Worm (Caenorhabditis elegans) whole organism, L4 larva: ENCODE measurements around the gene clec-219.

Experiments used
- F37D6.2 ChIP-seq: sonication (generic microtip); optimal IDR thresholded peaks from 2 replicates; lab custom pipeline; 2016; ENCODE audit warnings: mild to moderate bottlenecking, missing genetic modification characterization, missing compliant biosample characterization
- F49E8.2 ChIP-seq: sonication (generic microtip); optimal IDR thresholded peaks from 2 replicates; lab custom pipeline; 2016; ENCODE audit warnings: missing compliant biosample characterization, mild to moderate bottlenecking, missing genetic modification characterization, borderline replicate concordance
- Y48G9A.11 ChIP-seq: fragments of 200-800 bp; sonication (Bioruptor generic); IDR thresholded peaks from 2 replicates; pipeline ENCODE4 v1.3.6; 2022; ENCODE audit warnings: missing genetic modification reagents, missing genetic modification characterization, missing compliant biosample characterization
- ZK337.2 ChIP-seq: fragments of 200-800 bp; sonication (Bioruptor generic); IDR thresholded peaks from 2 replicates; pipeline ENCODE4 v1.3.6; 2022; ENCODE audit warnings: missing genetic modification reagents, missing genetic modification characterization, missing compliant biosample characterization
- ZK546.5 ChIP-seq, 2 experiments: sonication (generic microtip); optimal IDR thresholded peaks; 2 replicates each; lab custom pipeline; 2017; ENCODE audit warnings: missing biosample characterization in 2 of 2, missing genetic modification characterization in 2 of 2
- aha-1 ChIP-seq: fragments of 150-350 bp; peaks from one replicate; lab custom pipeline; 2014; ENCODE audit warnings: missing biosample characterization, missing genetic modification characterization
- ama-1 ChIP-seq: fragments of 150-350 bp; optimal IDR thresholded peaks from 2 replicates; lab custom pipeline; 2014; ENCODE audit warnings: inconsistent platforms, mixed read lengths
- arid-1 ChIP-seq: fragments of 200-800 bp; sonication (Bioruptor generic); conservative IDR thresholded peaks from 2 replicates; pipeline ENCODE4 v1.3.6; 2022; ENCODE audit warnings: missing genetic modification reagents, missing genetic modification characterization, missing compliant biosample characterization
- ceh-32 ChIP-seq: sonication (generic microtip); optimal IDR thresholded peaks from 2 replicates; lab custom pipeline; 2016; ENCODE audit warnings: mild to moderate bottlenecking, missing genetic modification characterization, missing compliant biosample characterization; ENCODE audit not compliant: poor library complexity
- ceh-44 ChIP-seq: fragments of 200-800 bp; sonication (Bioruptor generic); IDR thresholded peaks from 2 replicates; pipeline ENCODE4 v1.3.6; 2022; ENCODE audit warnings: missing genetic modification reagents, missing genetic modification characterization, missing compliant biosample characterization
- ceh-82 ChIP-seq: sonication (generic microtip); optimal IDR thresholded peaks from 2 replicates; lab custom pipeline; 2017; ENCODE audit warnings: missing biosample characterization, missing genetic modification characterization
- ces-1 ChIP-seq: fragments of 150-350 bp; sonication (generic microtip); optimal IDR thresholded peaks from 4 replicates; lab custom pipeline; 2014; ENCODE audit warnings: missing biosample characterization, missing genetic modification reagents, missing genetic modification characterization
- cey-2 ChIP-seq: sonication (generic microtip); optimal IDR thresholded peaks from 3 replicates; lab custom pipeline; 2017; ENCODE audit warnings: missing genetic modification characterization, mild to moderate bottlenecking, missing compliant biosample characterization, antibody characterized with exemption, borderline replicate concordance; ENCODE audit not compliant: insufficient read depth
- daf-12 ChIP-seq: fragments of 150-350 bp; optimal IDR thresholded peaks from 2 replicates; lab custom pipeline; 2014; ENCODE audit warnings: missing biosample characterization, missing genetic modification reagents, missing genetic modification characterization
- daf-8 ChIP-seq: fragments of 200-800 bp; sonication (Bioruptor generic); IDR thresholded peaks from 2 replicates; pipeline ENCODE4 v1.3.6; 2022; ENCODE audit warnings: missing genetic modification characterization, missing compliant biosample characterization
- dmd-9 ChIP-seq: fragments of 200-800 bp; sonication (Bioruptor generic); IDR thresholded peaks from 2 replicates; pipeline ENCODE4 v1.3.6; 2022; ENCODE audit warnings: missing genetic modification reagents, missing genetic modification characterization, missing compliant biosample characterization
- dpl-1 ChIP-seq: fragments of 150-350 bp; optimal IDR thresholded peaks from 2 replicates; lab custom pipeline; 2014; ENCODE audit warnings: missing biosample characterization, missing genetic modification reagents, missing genetic modification characterization
- duxl-1 ChIP-seq: sonication (generic microtip); optimal IDR thresholded peaks from 2 replicates; lab custom pipeline; 2016; ENCODE audit warnings: mild to moderate bottlenecking, missing genetic modification characterization, moderate library complexity, missing compliant biosample characterization; ENCODE audit not compliant: poor library complexity
- dve-1 ChIP-seq: sonication (generic microtip); optimal IDR thresholded peaks from 2 replicates; lab custom pipeline; 2017; ENCODE audit warnings: antibody characterized with exemption, mild to moderate bottlenecking, missing genetic modification characterization, missing compliant biosample characterization; ENCODE audit not compliant: insufficient read depth
- hif-1 ChIP-seq, 2 experiments: sonication (generic microtip); optimal IDR thresholded peaks; 2 replicates each; lab custom pipeline; 2016 to 2017; ENCODE audit warnings: missing compliant biosample characterization in 2 of 2, missing genetic modification characterization in 2 of 2, missing genetic modification reagents in 2 of 2, missing genotype in 2 of 2, mild to moderate bottlenecking in 1 of 2
- lin-1 ChIP-seq: fragments of 200-800 bp; sonication (Bioruptor generic); IDR thresholded peaks from 2 replicates; pipeline ENCODE4 v1.3.6; 2022; ENCODE audit warnings: missing genetic modification reagents, missing genetic modification characterization, missing compliant biosample characterization
- lin-29 ChIP-seq: fragments of 200-800 bp; sonication (Bioruptor generic); IDR thresholded peaks from 2 replicates; pipeline ENCODE4 v1.3.6; 2022; ENCODE audit warnings: missing genetic modification reagents, missing genetic modification characterization, missing compliant biosample characterization
- lir-3 ChIP-seq: sonication (generic microtip); optimal IDR thresholded peaks from 2 replicates; lab custom pipeline; 2016; ENCODE audit warnings: mild to moderate bottlenecking, missing genetic modification characterization, missing compliant biosample characterization
- madf-9 ChIP-seq: fragments of 200-800 bp; sonication (Bioruptor generic); conservative IDR thresholded peaks from 2 replicates; pipeline ENCODE4 v1.3.6; 2022; ENCODE audit warnings: missing genetic modification reagents, missing genetic modification characterization, missing compliant biosample characterization
- mdl-1 ChIP-seq, 2 experiments: fragments of 150-350 bp in 1 of 2; sonication (generic microtip) in 1 of 2; optimal IDR thresholded peaks; 2 replicates each; lab custom pipeline; 2014 to 2017; ENCODE audit warnings: missing biosample characterization in 2 of 2, missing genetic modification characterization in 2 of 2
- nhr-10 ChIP-seq: fragments of 150-350 bp; optimal IDR thresholded peaks from 2 replicates; lab custom pipeline; 2014; ENCODE audit warnings: missing biosample characterization, missing genetic modification characterization
- nhr-102 ChIP-seq: sonication (generic microtip); optimal IDR thresholded peaks from 2 replicates; lab custom pipeline; 2016; ENCODE audit warnings: mild to moderate bottlenecking, missing genetic modification characterization, moderate library complexity, missing compliant biosample characterization
- nhr-11 ChIP-seq: fragments of 150-350 bp; optimal IDR thresholded peaks from 2 replicates; lab custom pipeline; 2014; ENCODE audit warnings: missing biosample characterization, missing genetic modification characterization
- nhr-28 ChIP-seq: fragments of 150-350 bp; optimal IDR thresholded peaks from 2 replicates; lab custom pipeline; 2014; ENCODE audit warnings: missing biosample characterization, missing genetic modification characterization
- nhr-48 ChIP-seq: sonication (generic microtip); optimal IDR thresholded peaks from 2 replicates; lab custom pipeline; 2016; ENCODE audit warnings: mild to moderate bottlenecking, missing genetic modification characterization, missing compliant biosample characterization
- nhr-6 ChIP-seq: fragments of 150-350 bp; optimal IDR thresholded peaks from 2 replicates; lab custom pipeline; 2014; ENCODE audit warnings: missing biosample characterization, missing genetic modification characterization
- nhr-76 ChIP-seq: fragments of 150-350 bp; optimal IDR thresholded peaks from 2 replicates; lab custom pipeline; 2014; ENCODE audit warnings: missing biosample characterization, missing genetic modification characterization
- nhr-77 ChIP-seq: fragments of 150-350 bp; optimal IDR thresholded peaks from 2 replicates; lab custom pipeline; 2014; ENCODE audit warnings: missing biosample characterization, missing genetic modification characterization
- php-3 ChIP-seq: fragments of 200-800 bp; sonication (Bioruptor generic); IDR thresholded peaks from 2 replicates; pipeline ENCODE4 v1.3.6; 2022; ENCODE audit warnings: missing genetic modification reagents, missing genetic modification characterization, missing compliant biosample characterization
- pqm-1 ChIP-seq: sonication (generic microtip); optimal IDR thresholded peaks from 2 replicates; lab custom pipeline; 2017; ENCODE audit warnings: missing biosample characterization, missing genetic modification characterization
- rbr-2 ChIP-seq: sonication (generic microtip); optimal IDR thresholded peaks from 2 replicates; lab custom pipeline; 2016; ENCODE audit warnings: missing genotype, missing genetic modification characterization, missing compliant biosample characterization
- saeg-2 ChIP-seq: fragments of 200-800 bp; sonication (Bioruptor generic); IDR thresholded peaks from 2 replicates; pipeline ENCODE4 v1.3.6; 2022; ENCODE audit warnings: missing genetic modification reagents, missing genetic modification characterization, missing compliant biosample characterization
- sdz-12 ChIP-seq: fragments of 200-800 bp; sonication (Bioruptor generic); optimal IDR thresholded peaks from 2 replicates; lab custom pipeline; 2018; ENCODE audit warnings: mild to moderate bottlenecking, missing genetic modification characterization, missing compliant biosample characterization
- set-16 ChIP-seq: fragments of 200-800 bp; sonication (Bioruptor generic); IDR thresholded peaks from 2 replicates; pipeline ENCODE4 v1.3.6; 2022; ENCODE audit warnings: missing genetic modification reagents, missing genetic modification characterization, missing compliant biosample characterization
- skn-1 ChIP-seq: fragments of 150-350 bp; optimal IDR thresholded peaks from 2 replicates; lab custom pipeline; 2014; ENCODE audit warnings: missing biosample characterization, missing genetic modification characterization
- snpc-1.2 ChIP-seq: fragments of 200-800 bp; sonication (Bioruptor generic); IDR thresholded peaks from 2 replicates; pipeline ENCODE4 v1.3.6; 2022; ENCODE audit warnings: missing genetic modification reagents, missing genetic modification characterization, missing compliant biosample characterization
- snpc-4 ChIP-seq: fragments of 150-350 bp; optimal IDR thresholded peaks from 2 replicates; lab custom pipeline; 2014; ENCODE audit warnings: missing biosample characterization, missing genetic modification characterization
- spr-3 ChIP-seq: fragments of 200-800 bp; sonication (Bioruptor generic); optimal IDR thresholded peaks from 2 replicates; lab custom pipeline; 2018; ENCODE audit warnings: mild to moderate bottlenecking, missing genetic modification characterization, missing compliant biosample characterization
- tag-97 ChIP-seq: fragments of 200-800 bp; sonication (Bioruptor generic); IDR thresholded peaks from 2 replicates; pipeline ENCODE4 v1.3.6; 2022; ENCODE audit warnings: missing genetic modification characterization, missing compliant biosample characterization
- tra-1 ChIP-seq: fragments of 200-800 bp; sonication (Bioruptor generic); IDR thresholded peaks from 2 replicates; pipeline ENCODE4 v1.3.6; 2022; ENCODE audit warnings: missing genetic modification reagents, missing genetic modification characterization, missing compliant biosample characterization
- unc-130 ChIP-seq: sonication (generic microtip); optimal IDR thresholded peaks from 2 replicates; lab custom pipeline; 2016; ENCODE audit warnings: missing genetic modification reagents, missing genetic modification characterization, missing compliant biosample characterization
- unc-39 ChIP-seq: sonication (generic microtip); optimal IDR thresholded peaks from 2 replicates; lab custom pipeline; 2017; ENCODE audit warnings: missing biosample characterization, missing genetic modification characterization
- unc-62 ChIP-seq, 3 experiments: fragments of 150-350 bp in 1 of 3; sonication (generic microtip); optimal IDR thresholded peaks in 2 of 3; peaks in 1 of 3; 1 replicate in 1 of 3; 2 replicates in 2 of 3; lab custom pipeline; 2014 to 2017; ENCODE audit warnings: missing biosample characterization in 3 of 3, missing genetic modification characterization in 3 of 3, missing genetic modification reagents in 3 of 3, missing genotype in 1 of 3
- zip-11 ChIP-seq: fragments of 200-800 bp; sonication (Bioruptor generic); IDR thresholded peaks from 2 replicates; pipeline ENCODE4 v1.3.6; 2022; ENCODE audit warnings: missing genetic modification characterization, missing compliant biosample characterization
- ztf-11 ChIP-seq: fragments of 150-350 bp; optimal IDR thresholded peaks from 2 replicates; lab custom pipeline; 2014; ENCODE audit warnings: missing biosample characterization, missing genetic modification characterization

Gene clec-219

DNA sequence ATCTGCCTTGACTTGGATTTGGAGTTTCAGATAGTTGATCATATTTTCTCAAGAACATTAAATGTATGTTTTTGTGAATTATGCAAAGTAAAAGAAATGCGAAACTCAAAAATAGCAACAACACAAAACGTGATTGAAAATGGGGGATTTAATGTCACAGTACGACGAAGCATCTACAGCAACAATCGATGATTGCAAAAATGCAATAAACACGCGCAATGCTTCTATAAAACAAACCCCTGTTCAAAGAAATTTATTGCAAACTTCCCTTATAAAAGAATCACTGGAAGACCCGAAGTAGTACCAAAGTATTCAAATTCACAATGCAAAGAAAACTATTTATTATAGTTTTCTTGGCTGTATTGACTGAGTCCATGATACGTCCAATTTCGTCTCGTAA lies at the start of gene clec-219:
Gene clec-219 (plus strand): TSS at position 301 of the 400 bp plus-strand sequence.
- TF ChIP-seq dmd-9 (GFP tag; lab: Robert Waterston, UW) (no peak), dpl-1 (GFP tag; lab: Kevin White, UChicago) (no peak), unc-130 (GFP tag; lab: Kevin White, UChicago) (no peak), ZK546.5 (tag; optimal IDR thresholded peaks at IDR 0.05; lab: Kevin White, UChicago) (no peak), snpc-1.2 (GFP tag; lab: Robert Waterston, UW) (no peak), nhr-77 (tag; lab: Kevin White, UChicago) (no peak), nhr-6 (tag; lab: Kevin White, UChicago) (no peak), ces-1 (no peak), lir-3 (tag; lab: Kevin White, UChicago) (no peak), set-16 (no peak), madf-9 (no peak), nhr-48 (tag; lab: Kevin White, UChicago) (no peak), snpc-4 (tag; lab: Kevin White, UChicago) (no peak), nhr-28 (tag; lab: Kevin White, UChicago) (no peak), sdz-12 (no peak), duxl-1 (tag; lab: Kevin White, UChicago) (no peak), arid-1 (no peak), ZK337.2 (no peak), daf-8 (GFP tag; lab: Robert Waterston, UW) (no peak)

DNA sequence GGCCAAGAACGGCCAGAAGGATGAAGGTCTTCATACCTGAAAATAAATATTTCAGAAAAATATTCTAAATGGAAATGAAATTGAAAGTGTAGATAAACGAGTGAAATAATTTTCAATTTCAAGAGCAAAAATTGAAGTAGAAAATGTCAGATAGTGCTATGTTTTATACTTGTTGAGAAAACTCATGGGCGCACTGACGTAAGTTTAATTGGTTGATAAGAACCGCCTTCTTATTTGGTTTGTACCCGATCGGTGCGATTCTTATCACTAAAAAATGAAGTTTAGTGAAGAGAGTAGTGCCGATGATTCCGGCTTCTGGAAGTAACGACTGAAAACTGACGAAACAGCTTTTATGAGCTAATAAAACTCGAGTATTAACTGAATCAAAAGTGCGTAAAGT lies 49.3 kb upstream of the clec-219 start, which contains the start of the genes asp-6 and asp-12:
Gene asp-6 (minus strand): TSS at position 36 of the 400 bp plus-strand sequence.
Gene asp-12 (plus strand): TSS at position 309 of the 400 bp plus-strand sequence.
- TF ChIP-seq ceh-32 (tag; lab: Kevin White, UChicago) (no peak), Y48G9A.11 (GFP tag; lab: Robert Waterston, UW) (no peak), unc-39 (tag; lab: Kevin White, UChicago) (no peak), lin-29 (GFP tag; lab: Robert Waterston, UW) (no peak), ama-1 (lab: Kevin White, UChicago) (no peak), spr-3 (GFP tag; lab: Kevin White, UChicago) (no peak), tra-1 (GFP tag; lab: Robert Waterston, UW) (no peak), hif-1 (tag; optimal IDR thresholded peaks at IDR 0.05; lab: Kevin White, UChicago) (no peak), nhr-76 (tag; lab: Kevin White, UChicago) (no peak), daf-12 (no peak), rbr-2 (tag; lab: Kevin White, UChicago) (no peak), unc-130 (GFP tag; lab: Kevin White, UChicago) (no peak), zip-11 (GFP tag; lab: Robert Waterston, UW) (no peak), F37D6.2 (tag; lab: Kevin White, UChicago) (no peak), skn-1 (tag; lab: Kevin White, UChicago) (no peak), nhr-102 (no peak), ceh-44 (GFP tag; lab: Robert Waterston, UW) (no peak), dve-1 (peak; percentile 59), ztf-11 (tag; lab: Kevin White, UChicago) (no peak), arid-1 (no peak), nhr-10 (no peak), lin-1 (GFP tag; lab: Robert Waterston, UW) (no peak), pqm-1 (tag; lab: Kevin White, UChicago) (peak; percentile 59), dpl-1 (GFP tag; lab: Kevin White, UChicago) (no peak), sdz-12 (no peak), saeg-2 (no peak), ZK546.5 (tag; optimal IDR thresholded peaks at IDR 0.05; lab: Kevin White, UChicago) (no peak), ceh-82 (tag; lab: Kevin White, UChicago) (no peak), snpc-1.2 (GFP tag; lab: Robert Waterston, UW) (no peak), ces-1 (no peak), php-3 (GFP tag; lab: Robert Waterston, UW) (peak; percentile 80), mdl-1 (tag; optimal IDR thresholded peaks at IDR 0.05; lab: Kevin White, UChicago) (no peak), cey-2 (tag; lab: Kevin White, UChicago) (no peak), tag-97 (GFP tag; lab: Robert Waterston, UW) (no peak), F49E8.2 (no peak), nhr-11 (tag; lab: Kevin White, UChicago) (no peak), aha-1 (tag; lab: Kevin White, UChicago) (no peak), dmd-9 (GFP tag; lab: Robert Waterston, UW) (no peak), unc-62 (GFP tag; optimal IDR thresholded peaks at IDR 0.05 in 1 of 2; lab: Kevin White, UChicago) (peak in 1 of 2 experiments; percentile 12), unc-62 (tag; optimal IDR thresholded peaks at IDR 0.05; lab: Kevin White, UChicago) (no peak)
